Fruit fly (Drosophila melanogaster) whole organism, embryonic: ENCODE data around the gene Sam-S.

ENCODE experiments used
- Atf3 ChIP-seq: fragments of 200-800 bp; sonication (Bioruptor generic); optimal IDR thresholded peaks from 3 replicates; lab custom pipeline; 2016; ENCODE audit warnings: missing biosample characterization, missing genetic modification characterization
- BtbVII ChIP-seq: fragments of 200-800 bp; sonication (Bioruptor generic); optimal IDR thresholded peaks from 3 replicates; lab custom pipeline; 2017; ENCODE audit warnings: missing biosample characterization, mild to moderate bottlenecking, missing genetic modification characterization
- CG11085 ChIP-seq: fragments of 200-800 bp; sonication (Bioruptor generic); IDR thresholded peaks from 2 replicates; pipeline ENCODE4 v1.3.6; 2022; ENCODE audit warnings: missing biosample characterization, missing genetic modification characterization
- CG11504 ChIP-seq: fragments of 200-800 bp; sonication (Bioruptor generic); optimal IDR thresholded peaks from 3 replicates; lab custom pipeline; 2019; ENCODE audit warnings: missing biosample characterization, mild to moderate bottlenecking, missing genetic modification characterization, moderate library complexity
- CG11695 ChIP-seq: fragments of 200-800 bp; sonication (Bioruptor generic); IDR thresholded peaks from 3 replicates; pipeline ENCODE4 v1.3.6; 2022; ENCODE audit warnings: missing biosample characterization, missing genetic modification characterization
- CG12071 ChIP-seq: fragments of 200-800 bp; sonication (Bioruptor generic); optimal IDR thresholded peaks from 3 replicates; lab custom pipeline; 2018; ENCODE audit warnings: missing biosample characterization, mild to moderate bottlenecking, missing genetic modification characterization
- CG16815 ChIP-seq: fragments of 200-800 bp; sonication (Bioruptor generic); optimal IDR thresholded peaks from 3 replicates; lab custom pipeline; 2017; ENCODE audit warnings: missing biosample characterization, mild to moderate bottlenecking, missing genetic modification characterization
- CG18599 ChIP-seq: fragments of 200-800 bp; sonication (Bioruptor generic); optimal IDR thresholded peaks from 3 replicates; lab custom pipeline; 2017; ENCODE audit warnings: missing biosample characterization, missing genetic modification characterization, mild to moderate bottlenecking, moderate library complexity, missing genetic modification reagents
- CG18619 ChIP-seq: fragments of 200-800 bp; sonication (Bioruptor generic); optimal IDR thresholded peaks from 3 replicates; lab custom pipeline; 2017; ENCODE audit warnings: missing biosample characterization, mild to moderate bottlenecking, missing genetic modification characterization
- CG2712 ChIP-seq: fragments of 200-800 bp; optimal IDR thresholded peaks from 3 replicates; lab custom pipeline; 2019; ENCODE audit warnings: missing biosample characterization, mild to moderate bottlenecking, missing genetic modification characterization, moderate library complexity
- CG30403 ChIP-seq: fragments of 200-800 bp; sonication (Bioruptor generic); optimal IDR thresholded peaks from 3 replicates; lab custom pipeline; 2016; ENCODE audit warnings: missing biosample characterization, missing genetic modification characterization
- CG33557 ChIP-seq: fragments of 200-800 bp; sonication (Bioruptor generic); optimal IDR thresholded peaks from 2 replicates; lab custom pipeline; 2019; ENCODE audit warnings: missing biosample characterization, mild to moderate bottlenecking, missing genetic modification characterization, moderate library complexity
- CG3847 ChIP-seq: fragments of 200-800 bp; sonication (Bioruptor generic); IDR thresholded peaks from 2 replicates; pipeline ENCODE4 v1.3.6; 2022; ENCODE audit warnings: missing biosample characterization, missing genetic modification characterization
- CG4854 ChIP-seq: fragments of 200-800 bp; sonication (Bioruptor generic); optimal IDR thresholded peaks from 2 replicates; lab custom pipeline; 2016; ENCODE audit warnings: missing biosample characterization, missing genetic modification characterization, inconsistent platforms
- CG6654 ChIP-seq: fragments of 200-800 bp; sonication (Bioruptor generic); optimal IDR thresholded peaks from 2 replicates; lab custom pipeline; 2017; ENCODE audit warnings: missing biosample characterization, mild to moderate bottlenecking, missing genetic modification characterization
- CG6813 ChIP-seq: fragments of 200-800 bp; sonication (Bioruptor generic); optimal IDR thresholded peaks from 2 replicates; lab custom pipeline; 2017; ENCODE audit warnings: missing biosample characterization, missing genetic modification characterization, mild to moderate bottlenecking, moderate library complexity, missing genetic modification reagents
- CG7786 ChIP-seq: fragments of 200-800 bp; sonication (Bioruptor generic); optimal IDR thresholded peaks from 2 replicates; lab custom pipeline; 2016; ENCODE audit warnings: missing biosample characterization, missing genetic modification characterization
- CG7963 ChIP-seq: fragments of 200-800 bp; sonication (Bioruptor generic); IDR thresholded peaks from 3 replicates; pipeline ENCODE4 v1.3.6; 2022; ENCODE audit warnings: missing biosample characterization, missing genetic modification characterization; ENCODE audit not compliant: partially characterized antibody
- CG9932 ChIP-seq: fragments of 200-800 bp; sonication (Bioruptor generic); IDR thresholded peaks from 2 replicates; pipeline ENCODE4 v1.3.6; 2022; ENCODE audit warnings: missing biosample characterization, missing genetic modification characterization
- Dbx ChIP-seq: fragments of 200-800 bp; sonication (Bioruptor generic); IDR thresholded peaks from 3 replicates; pipeline ENCODE4 v1.3.6; 2022; ENCODE audit warnings: missing biosample characterization, missing genetic modification characterization
- Deaf1 ChIP-seq: fragments of 200-800 bp; optimal IDR thresholded peaks from 3 replicates; lab custom pipeline; 2019; ENCODE audit warnings: missing biosample characterization, mild to moderate bottlenecking, missing genetic modification characterization, moderate library complexity
- Dek ChIP-seq: fragments of 200-800 bp; sonication (Bioruptor generic); optimal IDR thresholded peaks from 3 replicates; lab custom pipeline; 2019; ENCODE audit warnings: missing biosample characterization, mild to moderate bottlenecking, missing genetic modification characterization, moderate library complexity
- Dp ChIP-seq: fragments of 200-800 bp; sonication (Bioruptor generic); optimal IDR thresholded peaks from 2 replicates; lab custom pipeline; 2018; ENCODE audit warnings: missing biosample characterization, mild to moderate bottlenecking, missing genetic modification characterization, moderate library complexity
- Drgx ChIP-seq: fragments of 200-800 bp; sonication (Bioruptor generic); IDR thresholded peaks from 2 replicates; pipeline ENCODE4 v1.3.6; 2022; ENCODE audit warnings: missing biosample characterization, missing genetic modification characterization
- ERR ChIP-seq: fragments of 200-800 bp; sonication (Bioruptor generic); optimal IDR thresholded peaks from 2 replicates; lab custom pipeline; 2016; ENCODE audit warnings: missing biosample characterization, missing genetic modification characterization
- Fer2 ChIP-seq: fragments of 200-800 bp; sonication (Bioruptor generic); optimal IDR thresholded peaks from 2 replicates; lab custom pipeline; 2018; ENCODE audit warnings: missing biosample characterization, mild to moderate bottlenecking, missing genetic modification characterization, moderate library complexity
- Kr ChIP-seq: fragments of 200-800 bp; sonication (Bioruptor generic); optimal IDR thresholded peaks from 2 replicates; lab custom pipeline; 2017; ENCODE audit warnings: missing biosample characterization, mild to moderate bottlenecking, missing genetic modification characterization
- Trl ChIP-seq, 3 experiments: fragments of >200 bp in 2 of 3; fragments of 200-800 bp in 1 of 3; sonication (Bioruptor generic) in 1 of 3; optimal IDR thresholded peaks; 2 replicates in 1 of 3; 3 replicates in 2 of 3; lab custom pipeline; 2016 to 2017; ENCODE audit warnings: missing biosample characterization in 1 of 3, missing genetic modification characterization in 1 of 3
- ac ChIP-seq: fragments of 200-800 bp; sonication (Bioruptor generic); optimal IDR thresholded peaks from 3 replicates; lab custom pipeline; 2017; ENCODE audit warnings: missing biosample characterization, mild to moderate bottlenecking, missing genetic modification characterization
- bigmax ChIP-seq: fragments of 200-800 bp; sonication (Bioruptor generic); optimal IDR thresholded peaks from 2 replicates; lab custom pipeline; 2018; ENCODE audit warnings: missing biosample characterization, mild to moderate bottlenecking, missing genetic modification characterization
- btn ChIP-seq: fragments of 200-800 bp; sonication (Bioruptor generic); optimal IDR thresholded peaks from 2 replicates; lab custom pipeline; 2016; ENCODE audit warnings: missing biosample characterization, missing genetic modification characterization
- cad ChIP-seq: fragments of >200 bp; optimal IDR thresholded peaks from 2 replicates; lab custom pipeline; 2017; ENCODE audit warnings: missing biosample characterization, missing genetic modification characterization
- dimm ChIP-seq: fragments of 200-800 bp; sonication (Bioruptor generic); IDR thresholded peaks from 2 replicates; pipeline ENCODE4 v1.3.6; 2022; ENCODE audit warnings: missing biosample characterization, missing genetic modification characterization
- dpn ChIP-seq, 2 experiments: fragments of 200-800 bp; sonication (Bioruptor generic); optimal IDR thresholded peaks; 3 replicates each; lab custom pipeline; 2016; ENCODE audit warnings: missing biosample characterization in 2 of 2, missing genetic modification characterization in 2 of 2
- en ChIP-seq: fragments of 200-800 bp; sonication (Bioruptor generic); optimal IDR thresholded peaks from 2 replicates; lab custom pipeline; 2016; ENCODE audit warnings: missing biosample characterization, missing genetic modification characterization
- ewg ChIP-seq: fragments of 200-800 bp; sonication (Bioruptor generic); optimal IDR thresholded peaks from 3 replicates; lab custom pipeline; 2017; ENCODE audit warnings: mild to moderate bottlenecking, missing biosample characterization, missing genetic modification reagents, missing genetic modification characterization
- fd3F ChIP-seq: fragments of 200-800 bp; sonication (Bioruptor generic); optimal IDR thresholded peaks from 2 replicates; lab custom pipeline; 2018; ENCODE audit warnings: missing biosample characterization, mild to moderate bottlenecking, missing genetic modification characterization, moderate library complexity
- fd96Cb ChIP-seq: fragments of 200-800 bp; sonication (Bioruptor generic); optimal IDR thresholded peaks from 2 replicates; lab custom pipeline; 2018; ENCODE audit warnings: missing biosample characterization, mild to moderate bottlenecking, missing genetic modification characterization, moderate library complexity
- kay ChIP-seq: fragments of 200-800 bp; sonication (Bioruptor generic); optimal IDR thresholded peaks from 2 replicates; lab custom pipeline; 2016; ENCODE audit warnings: missing biosample characterization, missing genetic modification characterization
- knrl ChIP-seq: fragments of 200-800 bp; sonication (Bioruptor generic); IDR thresholded peaks from 3 replicates; pipeline ENCODE4 v1.3.6; 2022; ENCODE audit warnings: missing biosample characterization, missing genetic modification characterization; ENCODE audit not compliant: partially characterized antibody
- lov ChIP-seq, 2 experiments: fragments of 200-800 bp in 1 of 2; fragments of >200 bp in 1 of 2; sonication (Bioruptor generic) in 1 of 2; IDR thresholded peaks in 1 of 2; optimal IDR thresholded peaks in 1 of 2; 2 replicates in 1 of 2; 3 replicates in 1 of 2; pipeline versions ENCODE4 v1.3.6 to Lab custom; 2017 to 2022; ENCODE audit warnings: missing biosample characterization in 1 of 2, missing genetic modification characterization in 1 of 2
- prd ChIP-seq, 3 experiments: fragments of >200 bp in 2 of 3; fragments of 200-800 bp in 1 of 3; sonication (Bioruptor generic) in 1 of 3; optimal IDR thresholded peaks in 2 of 3; IDR thresholded peaks in 1 of 3; 2 replicates in 2 of 3; 3 replicates in 1 of 3; pipeline versions ENCODE4 v1.3.6 to Lab custom; 2017 to 2022; ENCODE audit warnings: missing biosample characterization in 1 of 3, missing genetic modification characterization in 1 of 3
- sima ChIP-seq: fragments of 200-800 bp; sonication (Bioruptor generic); optimal IDR thresholded peaks from 2 replicates; lab custom pipeline; 2016; ENCODE audit warnings: missing biosample characterization, missing genetic modification characterization
- sqz ChIP-seq: fragments of 200-800 bp; sonication (Bioruptor generic); optimal IDR thresholded peaks from 3 replicates; lab custom pipeline; 2018; ENCODE audit warnings: missing biosample characterization, mild to moderate bottlenecking, missing genetic modification characterization
- tna ChIP-seq: fragments of 200-800 bp; sonication (Bioruptor generic); IDR thresholded peaks from 2 replicates; pipeline ENCODE4 v1.3.6; 2022; ENCODE audit warnings: missing biosample characterization, missing genetic modification characterization; ENCODE audit not compliant: partially characterized antibody
- unc-4 ChIP-seq: fragments of 200-800 bp; sonication (Bioruptor generic); IDR thresholded peaks from 2 replicates; pipeline ENCODE4 v1.3.6; 2022; ENCODE audit warnings: missing biosample characterization, missing genetic modification characterization; ENCODE audit not compliant: partially characterized antibody
- wdn ChIP-seq: fragments of 200-800 bp; sonication (Bioruptor generic); IDR thresholded peaks from 2 replicates; pipeline ENCODE4 v1.3.6; 2022; ENCODE audit warnings: missing biosample characterization, missing genetic modification characterization
- wek ChIP-seq: fragments of 200-800 bp; sonication (Bioruptor generic); optimal IDR thresholded peaks from 3 replicates; lab custom pipeline; 2018; ENCODE audit warnings: missing biosample characterization, mild to moderate bottlenecking, missing genetic modification characterization, moderate library complexity
- zfh1 ChIP-seq: fragments of 200-800 bp; sonication (Bioruptor generic); IDR thresholded peaks from 3 replicates; pipeline ENCODE4 v1.3.6; 2022; ENCODE audit warnings: missing biosample characterization, missing genetic modification characterization

Sam-S gene

DNA sequence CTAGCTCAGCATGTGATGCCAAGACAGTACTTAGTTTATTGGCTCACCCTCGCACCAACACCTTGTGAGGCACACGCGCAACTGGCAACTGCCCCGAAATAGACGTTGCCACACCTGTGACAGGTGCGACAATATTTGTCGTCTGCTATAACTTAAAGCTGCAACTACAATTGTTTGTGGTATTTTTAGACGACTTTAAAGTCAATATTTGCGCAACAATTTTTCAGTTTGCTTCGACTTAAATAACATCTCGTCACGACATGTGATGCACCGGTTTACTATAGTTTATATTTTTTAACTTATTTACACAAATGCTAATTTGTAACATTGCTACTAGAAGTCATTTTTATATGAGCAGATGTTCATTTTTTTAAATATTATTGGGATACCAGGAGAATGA is 25.5 kb upstream of the Sam-S start (continued):
- TF ChIP-seq fd3F (no peak), CG18599 (GFP tag; lab: Kevin White, UChicago) (peak; percentile 74), Trl (optimal IDR thresholded peaks at IDR 0.05; lab: Kevin White, UChicago) (no peak), Trl (GFP tag; optimal IDR thresholded peaks at IDR 0.05; lab: Kevin White, UChicago) (peak; percentile 1), CG33557 (GFP tag; lab: Kevin White, UChicago) (peak; percentile 26), fd96Cb (tag; lab: Kevin White, UChicago) (no peak), CG18619 (GFP tag; lab: Kevin White, UChicago) (peak; percentile 28), btn (GFP tag; lab: Kevin White, UChicago) (no peak), CG2712 (tag; lab: Kevin White, UChicago) (no peak), ewg (peak; percentile 6), dpn (GFP tag; optimal IDR thresholded peaks at IDR 0.05; lab: Kevin White, UChicago) (no peak), Dek (tag; lab: Kevin White, UChicago) (peak; percentile 12), Atf3 (GFP tag; lab: Kevin White, UChicago) (no peak), unc-4 (GFP tag; lab: Robert Waterston, UW) (no peak), dimm (GFP tag; lab: Robert Waterston, UW) (no peak), knrl (no peak), prd (optimal IDR thresholded peaks at IDR 0.05; lab: Kevin White, UChicago) (no peak), prd (GFP tag; IDR thresholded peaks at IDR 0.05; lab: Robert Waterston, UW) (no peak), CG30403 (GFP tag; lab: Kevin White, UChicago) (no peak), Dbx (GFP tag; lab: Robert Waterston, UW) (no peak), tna (no peak), lov (optimal IDR thresholded peaks at IDR 0.05; lab: Kevin White, UChicago) (no peak), lov (GFP tag; IDR thresholded peaks at IDR 0.05; lab: Robert Waterston, UW) (0 out of 3 replicates have a peak, but pooled peaks have one; percentile 35), Fer2 (tag; lab: Kevin White, UChicago) (no peak), wek (GFP tag; lab: Kevin White, UChicago) (peak; percentile 79), ERR (GFP tag; lab: Kevin White, UChicago) (no peak), cad (no peak), CG11504 (tag; lab: Kevin White, UChicago) (peak; percentile 30), Deaf1 (tag; lab: Kevin White, UChicago) (no peak), CG16815 (GFP tag; lab: Kevin White, UChicago) (no peak), CG11695 (no peak), CG6813 (GFP tag; lab: Kevin White, UChicago) (peak; percentile 76), CG7963 (no peak), CG11085 (GFP tag; lab: Robert Waterston, UW) (no peak), CG6654 (GFP tag; lab: Kevin White, UChicago) (no peak), wdn (GFP tag; lab: Robert Waterston, UW) (no peak), sima (no peak), Drgx (GFP tag; lab: Robert Waterston, UW) (no peak), zfh1 (GFP tag; lab: Robert Waterston, UW) (no peak), CG12071 (peak; percentile 79), CG3847 (GFP tag; lab: Robert Waterston, UW) (no peak), CG9932 (GFP tag; lab: Robert Waterston, UW) (no peak), BtbVII (GFP tag; lab: Kevin White, UChicago) (peak; percentile 71), en (GFP tag; lab: Kevin White, UChicago) (no peak), CG4854 (no peak), Kr (no peak), kay (GFP tag; lab: Kevin White, UChicago) (no peak), CG7786 (GFP tag; lab: Kevin White, UChicago) (no peak), Dp (GFP tag; lab: Kevin White, UChicago) (no peak), bigmax (no peak), ac (GFP tag; lab: Kevin White, UChicago) (peak; percentile 1), sqz (GFP tag; lab: Kevin White, UChicago) (peak; percentile 39)
